Worm (Caenorhabditis elegans): Measurements from ENCODE around the gene K07E8.7.
"Not testable (repeated sequence)": the region's sequence is repeated elsewhere in the genome, so short reads cannot be mapped to it uniquely, and the experiment has no call there.

K07E8.7 gene

DNA sequence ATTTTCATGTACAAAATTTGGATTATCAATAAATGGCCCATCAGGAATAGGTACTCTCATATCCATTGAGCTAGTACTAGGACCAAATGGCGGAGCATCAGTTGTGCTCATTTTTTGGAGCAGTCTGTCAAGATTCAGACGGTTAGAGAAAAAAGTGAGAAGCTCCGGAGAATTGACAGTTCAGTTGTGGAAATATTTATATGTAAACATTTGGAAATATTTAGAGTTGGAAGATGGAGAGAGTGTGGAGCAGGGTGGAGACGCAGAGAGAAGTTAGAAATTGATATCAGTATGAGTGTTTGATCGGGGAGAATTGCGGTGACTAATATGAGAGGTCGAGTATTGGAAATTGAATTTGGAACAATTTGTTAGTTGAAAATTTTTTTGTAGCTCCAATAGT lies 29.0 kb downstream of the K07E8.7 start:
- TF ChIP-seq gmeb-1 (tag; optimal IDR thresholded peaks at IDR 0.05) (peak; percentile 41), lin-11 (tag; optimal IDR thresholded peaks at IDR 0.05) (no peak), crh-2 (tag; optimal IDR thresholded peaks at IDR 0.05) (peak; percentile 14), fos-1 (tag; optimal IDR thresholded peaks at IDR 0.05) (peak; percentile 96)

ce11 chrII:614701-615100 lies 35.5 kb downstream of the K07E8.7 start:
- TF ChIP-seq nhr-12 (tag; optimal IDR thresholded peaks at IDR 0.05) (no peak), nhr-11 (tag; optimal IDR thresholded peaks at IDR 0.05) (no peak), C34F6.9 (tag; optimal IDR thresholded peaks at IDR 0.05) (no peak), nhr-6 (tag; optimal IDR thresholded peaks at IDR 0.05) (no peak), ztf-1 (GFP tag; conservative IDR thresholded peaks at IDR 0.05) (no peak), lsy-2 (tag; optimal IDR thresholded peaks at IDR 0.05) (no peak), ZK546.5 (tag; optimal IDR thresholded peaks at IDR 0.05) (no peak), ztf-11 (tag; optimal IDR thresholded peaks at IDR 0.05) (no peak)

- not testable (repeated sequence) for TF ChIP-seq nhr-11 (tag; optimal IDR thresholded peaks at IDR 0.05); unc-62 (GFP tag; optimal IDR thresholded peaks at IDR 0.05); sma-9 (GFP tag; optimal IDR thresholded peaks at IDR 0.05); sma-9 (tag; optimal IDR thresholded peaks at IDR 0.05)
These were observed 37.8 kb downstream of the K07E8.7 start, which contains the start of gene clec-118 for ce11 chrII:612361-612760. clec-118 (minus strand) TSS chrII:612461.

DNA sequence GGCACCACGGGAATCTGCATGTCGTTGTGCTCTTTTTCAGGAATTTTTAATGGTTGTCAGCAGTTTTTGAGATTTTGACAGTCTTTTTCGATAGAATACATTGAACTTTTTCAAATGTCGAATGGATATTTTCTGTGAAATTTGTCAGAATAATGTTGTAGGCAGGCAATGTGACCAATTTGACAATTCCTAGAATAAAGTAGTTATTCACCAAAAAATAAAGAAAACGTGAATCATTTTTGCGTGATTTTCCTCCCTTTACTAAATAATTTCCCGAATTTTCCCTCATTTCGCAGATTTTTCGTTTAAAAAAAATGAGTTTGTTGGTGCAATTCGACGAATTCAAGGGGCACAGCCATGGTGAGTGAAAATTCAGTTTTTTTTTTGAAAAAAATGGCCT lies 41.4 kb downstream of the K07E8.7 start, which contains the start of gene W04H10.1:
Gene W04H10.1, plus strand, starts transcription at position 301 of the 400 bp plus-strand sequence.
- TF ChIP-seq nhr-21 (tag; optimal IDR thresholded peaks at IDR 0.05) (no peak), nhr-129 (tag; optimal IDR thresholded peaks at IDR 0.05) (no peak)

DNA sequence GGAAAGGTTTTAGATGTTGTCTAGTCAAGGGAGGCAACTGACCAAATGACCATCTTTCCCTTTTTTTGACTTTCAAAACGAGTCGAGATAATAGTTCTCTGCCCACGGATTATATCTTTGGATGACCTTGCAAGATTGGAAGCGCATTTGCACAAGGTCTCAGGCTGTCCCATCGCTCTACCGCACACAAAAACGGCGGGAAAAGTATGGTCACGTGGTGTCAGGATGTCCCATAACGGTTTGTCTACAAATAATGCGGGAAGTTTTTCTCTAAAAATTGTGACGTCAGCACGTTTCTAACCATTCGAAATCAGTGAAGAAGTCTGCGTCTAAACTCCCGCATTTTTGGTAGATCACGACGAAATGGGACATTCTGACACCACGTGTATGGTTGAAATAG lies 41.8 kb downstream of the K07E8.7 start, which contains the start of gene W04H10.6:
Gene W04H10.6, minus strand, starts transcription at position 101 of the 400 bp plus-strand sequence.
- TF ChIP-seq sma-9 (GFP tag; optimal IDR thresholded peaks at IDR 0.05) (no peak), sma-9 (tag; optimal IDR thresholded peaks at IDR 0.05) (no peak)

DNA sequence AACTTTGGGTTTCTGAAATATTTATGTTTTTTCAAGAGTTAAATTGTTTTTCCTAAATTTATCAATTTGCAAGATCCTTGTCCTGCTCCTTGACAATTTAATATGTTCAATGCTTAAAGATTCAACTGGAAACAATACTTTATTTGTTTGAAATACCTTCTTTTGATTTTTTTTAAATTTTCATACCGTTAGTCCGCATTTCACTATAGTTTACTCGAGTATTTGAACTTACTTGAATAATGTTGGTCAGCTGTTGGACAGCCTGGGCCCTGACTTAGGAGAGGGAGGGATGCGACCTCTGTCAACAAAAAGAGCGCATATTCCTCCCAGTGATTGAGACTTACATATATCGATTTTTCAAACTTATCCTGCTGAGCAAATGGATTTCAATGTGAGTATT lies 44.1 kb downstream of the K07E8.7 start, which contains the start of gene W04H10.5:
Gene W04H10.5, plus strand, starts transcription at position 301 of the 400 bp plus-strand sequence.
- TF ChIP-seq nhr-21 (tag; optimal IDR thresholded peaks at IDR 0.05), result no peak
- no peak for TF ChIP-seq unc-39 (tag; optimal IDR thresholded peaks at IDR 0.05)
- no peak for TF ChIP-seq elt-3 (tag; optimal IDR thresholded peaks at IDR 0.05)
- no peak for TF ChIP-seq ama-1 (optimal IDR thresholded peaks at IDR 0.05)

ce11 chrII:605267-605666 lies 44.9 kb downstream of the K07E8.7 start, which contains the start of gene W04H10.2:
W04H10.2 (plus strand) TSS chrII:605567.
- no peak for TF ChIP-seq nhr-10 (tag; optimal IDR thresholded peaks at IDR 0.05)
- TF ChIP-seq F13H6.1 (tag; optimal IDR thresholded peaks at IDR 0.05), result no peak
- TF ChIP-seq mdl-1 (tag; optimal IDR thresholded peaks at IDR 0.05), result no peak
- TF ChIP-seq crh-2 (tag; optimal IDR thresholded peaks at IDR 0.05), result no peak
- TF ChIP-seq lin-11 (tag; optimal IDR thresholded peaks at IDR 0.05), result no peak
- TF ChIP-seq egl-27 (tag; optimal IDR thresholded peaks at IDR 0.05), result no peak
- no peak for TF ChIP-seq ZK546.5 (tag; optimal IDR thresholded peaks at IDR 0.05)
- no peak for TF ChIP-seq lsy-2 (tag; optimal IDR thresholded peaks at IDR 0.05)
- no peak for TF ChIP-seq blmp-1 (tag; optimal IDR thresholded peaks at IDR 0.05; ENCODE audit: insufficient read depth)
- TF ChIP-seq elt-3 (tag; optimal IDR thresholded peaks at IDR 0.05), result no peak
- TF ChIP-seq ztf-1 (GFP tag; conservative IDR thresholded peaks at IDR 0.05), result no peak

DNA sequence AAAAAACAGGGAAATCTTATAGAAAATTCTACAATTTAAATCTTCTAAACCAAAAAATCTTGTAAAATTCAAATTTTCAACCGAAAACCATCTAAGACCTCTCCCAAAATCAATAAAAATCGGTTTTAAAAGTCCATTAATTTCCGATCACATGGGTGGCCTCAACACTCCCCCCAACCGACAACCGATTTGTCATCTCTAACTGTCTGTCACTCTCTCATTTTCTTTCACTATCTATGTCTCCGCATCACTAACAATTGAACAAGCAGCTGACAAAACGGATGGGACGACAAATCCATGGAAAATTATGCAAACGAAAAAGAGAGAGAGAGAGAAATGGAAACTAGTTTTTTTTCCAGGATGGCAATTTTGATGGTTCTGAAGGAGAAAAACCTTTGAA lies 47.2 kb downstream of the K07E8.7 start:
- TF ChIP-seq lin-13 (GFP tag; optimal IDR thresholded peaks at IDR 0.05) (peak; percentile 45), lin-39 (tag; optimal IDR thresholded peaks at IDR 0.05) (peak; percentile 62), dmd-4 (tag; optimal IDR thresholded peaks at IDR 0.05) (no peak), nhr-11 (tag; optimal IDR thresholded peaks at IDR 0.05) (no peak), sma-9 (GFP tag; optimal IDR thresholded peaks at IDR 0.05) (peak; percentile 54), sma-9 (tag; optimal IDR thresholded peaks at IDR 0.05) (no peak), crh-2 (tag; optimal IDR thresholded peaks at IDR 0.05) (peak; percentile 42), gmeb-1 (tag; optimal IDR thresholded peaks at IDR 0.05) (peak; percentile 43), nhr-129 (tag; optimal IDR thresholded peaks at IDR 0.05) (peak; percentile 84), lsy-2 (tag; optimal IDR thresholded peaks at IDR 0.05) (peak in 1 of 2 experiments; percentile 77), ztf-1 (GFP tag; conservative IDR thresholded peaks at IDR 0.05) (no peak), mdl-1 (tag; optimal IDR thresholded peaks at IDR 0.05) (peak in 1 of 2 experiments; percentile 66), nhr-25 (tag; optimal IDR thresholded peaks at IDR 0.05) (peak; percentile 48), C34F6.9 (tag; optimal IDR thresholded peaks at IDR 0.05) (peak; percentile 92), mab-5 (tag; optimal IDR thresholded peaks at IDR 0.05) (peak; percentile 79), unc-55 (GFP tag; optimal IDR thresholded peaks at IDR 0.05) (peak; percentile 84), fos-1 (tag; optimal IDR thresholded peaks at IDR 0.05) (peak; percentile 37), mbf-1 (tag; optimal IDR thresholded peaks at IDR 0.05) (no peak), nhr-21 (tag; optimal IDR thresholded peaks at IDR 0.05) (no peak), snpc-4 (tag; optimal IDR thresholded peaks at IDR 0.05) (peak; percentile 84), sem-4 (tag; optimal IDR thresholded peaks at IDR 0.05) (peak; percentile 69), F13H6.1 (tag; optimal IDR thresholded peaks at IDR 0.05) (peak; percentile 28)

All from whole organism, L2 larva.